Worm (Caenorhabditis elegans) whole organism, young adult: ENCODE data around the gene F41G3.21.

Source experiments
- B0261.1 ChIP-seq: sonication (generic microtip); optimal IDR thresholded peaks from 2 replicates; lab custom pipeline; 2016; ENCODE audit warnings: mild to moderate bottlenecking, missing genetic modification characterization, moderate library complexity, missing compliant biosample characterization
- D2030.7 ChIP-seq: fragments of 200-800 bp; sonication (Bioruptor generic); IDR thresholded peaks from 2 replicates; pipeline ENCODE4 v1.3.6; 2022; ENCODE audit warnings: missing genetic modification reagents, missing genetic modification characterization, missing compliant biosample characterization
- F10E7.11 ChIP-seq: sonication (generic microtip); optimal IDR thresholded peaks from 2 replicates; lab custom pipeline; 2017; ENCODE audit warnings: mild to moderate bottlenecking, missing genetic modification characterization, moderate library complexity, missing compliant biosample characterization
- F39B2.1 ChIP-seq: fragments of 200-800 bp; sonication (Bioruptor generic); IDR thresholded peaks from 2 replicates; pipeline ENCODE4 v1.3.6; 2022; ENCODE audit warnings: missing genetic modification reagents, missing genetic modification characterization, missing compliant biosample characterization
- F49E8.2 ChIP-seq: sonication (generic microtip); optimal IDR thresholded peaks from 3 replicates; lab custom pipeline; 2017; ENCODE audit warnings: missing genetic modification characterization, mild to moderate bottlenecking, missing compliant biosample characterization, antibody characterized with exemption, moderate library complexity; ENCODE audit not compliant: insufficient read depth
- F57A8.1 ChIP-seq: fragments of 200-800 bp; sonication (Bioruptor generic); optimal IDR thresholded peaks from 2 replicates; lab custom pipeline; 2018; ENCODE audit warnings: mild to moderate bottlenecking, missing genetic modification characterization, moderate library complexity, missing compliant biosample characterization
- F57C9.4 ChIP-seq: sonication (generic microtip); optimal IDR thresholded peaks from 2 replicates; lab custom pipeline; 2017; ENCODE audit warnings: mild to moderate bottlenecking, missing genetic modification characterization, missing compliant biosample characterization
- T26A5.8 ChIP-seq: sonication (generic microtip); optimal IDR thresholded peaks from 2 replicates; lab custom pipeline; 2016; ENCODE audit warnings: missing genetic modification characterization, missing compliant biosample characterization
- Y56A3A.18 ChIP-seq: fragments of 200-800 bp; sonication (Bioruptor generic); IDR thresholded peaks from 2 replicates; pipeline ENCODE4 v1.3.6; 2022; ENCODE audit warnings: missing genetic modification reagents, missing genetic modification characterization, missing compliant biosample characterization
- Y67H2A.10 ChIP-seq: fragments of 200-800 bp; sonication (Bioruptor generic); conservative IDR thresholded peaks from 2 replicates; pipeline ENCODE4 v1.3.6; 2022; ENCODE audit warnings: missing genetic modification reagents, missing genetic modification characterization, missing compliant biosample characterization
- Y79H2A.3 ChIP-seq: fragments of 200-800 bp; sonication (Bioruptor generic); conservative IDR thresholded peaks from 2 replicates; pipeline ENCODE4 v1.3.6; 2022; ENCODE audit warnings: missing genetic modification reagents, missing genetic modification characterization, missing compliant biosample characterization
- Y95B8A.8 ChIP-seq: fragments of 200-800 bp; sonication (Bioruptor generic); IDR thresholded peaks from 2 replicates; pipeline ENCODE4 v1.3.6; 2022; ENCODE audit warnings: missing genetic modification reagents, missing genetic modification characterization, missing compliant biosample characterization
- akir-1 ChIP-seq: fragments of 200-800 bp; sonication (Bioruptor generic); optimal IDR thresholded peaks from 2 replicates; lab custom pipeline; 2018; ENCODE audit warnings: mild to moderate bottlenecking, missing genetic modification characterization, moderate library complexity, missing compliant biosample characterization
- aptf-3 ChIP-seq: fragments of 200-800 bp; sonication (Bioruptor generic); IDR thresholded peaks from 2 replicates; pipeline ENCODE4 v1.3.6; 2022; ENCODE audit warnings: missing genetic modification characterization, missing compliant biosample characterization
- attf-5 ChIP-seq: fragments of 200-800 bp; sonication (Bioruptor generic); optimal IDR thresholded peaks from 2 replicates; lab custom pipeline; 2018; ENCODE audit warnings: mild to moderate bottlenecking, missing genetic modification characterization, missing compliant biosample characterization
- ccch-3 ChIP-seq: fragments of 200-800 bp; sonication (Bioruptor generic); optimal IDR thresholded peaks from 2 replicates; lab custom pipeline; 2018; ENCODE audit warnings: mild to moderate bottlenecking, missing genetic modification characterization, missing compliant biosample characterization
- ceh-91 ChIP-seq: fragments of 200-800 bp; sonication (Bioruptor generic); IDR thresholded peaks from 2 replicates; pipeline ENCODE4 v1.3.6; 2022; ENCODE audit warnings: missing genetic modification reagents, missing genetic modification characterization, missing compliant biosample characterization
- dox-1 ChIP-seq: fragments of 200-800 bp; sonication (Bioruptor generic); IDR thresholded peaks from 2 replicates; pipeline ENCODE4 v1.3.6; 2022; ENCODE audit warnings: missing genetic modification reagents, missing genetic modification characterization, missing compliant biosample characterization
- dpff-1 ChIP-seq: sonication (generic microtip); optimal IDR thresholded peaks from 2 replicates; lab custom pipeline; 2017; ENCODE audit warnings: mild to moderate bottlenecking, missing genetic modification characterization, missing compliant biosample characterization
- egl-18 ChIP-seq: fragments of 200-800 bp; sonication (Bioruptor generic); IDR thresholded peaks from 2 replicates; pipeline ENCODE4 v1.3.6; 2022; ENCODE audit warnings: missing genetic modification reagents, missing genetic modification characterization, missing compliant biosample characterization
- egrh-3 ChIP-seq: fragments of 200-800 bp; sonication (Bioruptor generic); IDR thresholded peaks from 2 replicates; pipeline ENCODE4 v1.3.6; 2022; ENCODE audit warnings: missing genetic modification reagents, missing genetic modification characterization, missing compliant biosample characterization
- ekl-4 ChIP-seq: fragments of 200-800 bp; sonication (Bioruptor generic); IDR thresholded peaks from 2 replicates; pipeline ENCODE4 v1.3.6; 2022; ENCODE audit warnings: missing genetic modification reagents, missing genetic modification characterization, missing compliant biosample characterization
- gei-17 ChIP-seq: fragments of 200-800 bp; sonication (Bioruptor generic); optimal IDR thresholded peaks from 2 replicates; lab custom pipeline; 2018; ENCODE audit warnings: mild to moderate bottlenecking, missing genetic modification characterization, missing compliant biosample characterization
- him-1 ChIP-seq: sonication (generic microtip); optimal IDR thresholded peaks from 2 replicates; lab custom pipeline; 2016; ENCODE audit warnings: missing genotype, missing genetic modification reagents, missing genetic modification characterization, missing compliant biosample characterization
- hmg-1.2 ChIP-seq: fragments of 200-800 bp; sonication (Bioruptor generic); IDR thresholded peaks from 2 replicates; pipeline ENCODE4 v1.3.6; 2022; ENCODE audit warnings: missing genetic modification reagents, missing genetic modification characterization, missing compliant biosample characterization
- hmg-20 ChIP-seq: fragments of 200-800 bp; sonication (Bioruptor generic); IDR thresholded peaks from 2 replicates; pipeline ENCODE4 v1.3.6; 2022; ENCODE audit warnings: missing genetic modification reagents, missing genetic modification characterization, missing compliant biosample characterization
- hrde-1 ChIP-seq: sonication (generic microtip); optimal IDR thresholded peaks from 2 replicates; lab custom pipeline; 2016; ENCODE audit warnings: missing genetic modification characterization, mild to moderate bottlenecking, missing compliant biosample characterization, moderate library complexity, missing genotype, missing genetic modification reagents, borderline replicate concordance
- hsf-1 ChIP-seq: fragments of 200-800 bp; sonication (Bioruptor generic); IDR thresholded peaks from 2 replicates; pipeline ENCODE4 v1.3.6; 2022; ENCODE audit warnings: missing genetic modification reagents, missing genetic modification characterization, missing compliant biosample characterization
- lag-1 ChIP-seq: fragments of 200-800 bp; sonication (Bioruptor generic); IDR thresholded peaks from 2 replicates; pipeline ENCODE4 v1.3.6; 2022; ENCODE audit warnings: missing genetic modification reagents, missing genetic modification characterization, missing compliant biosample characterization
- lin-26 ChIP-seq: fragments of 200-800 bp; sonication (Bioruptor generic); IDR thresholded peaks from 2 replicates; pipeline ENCODE4 v1.3.6; 2022; ENCODE audit warnings: missing genetic modification reagents, missing genetic modification characterization, missing compliant biosample characterization
- lsl-1 ChIP-seq: fragments of 200-800 bp; sonication (Bioruptor generic); optimal IDR thresholded peaks from 2 replicates; lab custom pipeline; 2018; ENCODE audit warnings: mild to moderate bottlenecking, missing genetic modification characterization, moderate library complexity, missing compliant biosample characterization
- madf-10 ChIP-seq: sonication (generic microtip); optimal IDR thresholded peaks from 2 replicates; lab custom pipeline; 2016; ENCODE audit warnings: mild to moderate bottlenecking, missing genetic modification characterization, missing compliant biosample characterization
- madf-3 ChIP-seq: fragments of 200-800 bp; sonication (Bioruptor generic); IDR thresholded peaks from 2 replicates; pipeline ENCODE4 v1.3.6; 2022; ENCODE audit warnings: missing genetic modification reagents, missing genetic modification characterization, missing compliant biosample characterization
- mcd-1 ChIP-seq: fragments of 200-800 bp; sonication (Bioruptor generic); IDR thresholded peaks from 2 replicates; pipeline ENCODE4 v1.3.6; 2022; ENCODE audit warnings: missing genetic modification reagents, missing genetic modification characterization, missing compliant biosample characterization
- mes-4 ChIP-seq: sonication (generic microtip); optimal IDR thresholded peaks from 2 replicates; lab custom pipeline; 2016; ENCODE audit warnings: missing genotype, missing genetic modification characterization, missing compliant biosample characterization
- mxl-1 ChIP-seq: sonication (generic microtip); optimal IDR thresholded peaks from 2 replicates; lab custom pipeline; 2016; ENCODE audit warnings: missing genetic modification characterization, missing compliant biosample characterization
- nfya-1 ChIP-seq: sonication (generic microtip); optimal IDR thresholded peaks from 2 replicates; lab custom pipeline; 2017; ENCODE audit warnings: antibody characterized with exemption, missing compliant biosample characterization, missing genetic modification characterization, borderline replicate concordance; ENCODE audit not compliant: insufficient read depth
- nhr-80 ChIP-seq: sonication (generic microtip); optimal IDR thresholded peaks from 2 replicates; lab custom pipeline; 2016; ENCODE audit warnings: missing genetic modification characterization, missing compliant biosample characterization
- pbrm-1 ChIP-seq: fragments of 200-800 bp; sonication (Bioruptor generic); IDR thresholded peaks from 2 replicates; pipeline ENCODE4 v1.3.6; 2022; ENCODE audit warnings: missing genetic modification reagents, missing genetic modification characterization, missing compliant biosample characterization
- pha-4 ChIP-seq: fragments of 150-350 bp; sonication (generic microtip); optimal IDR thresholded peaks from 2 replicates; lab custom pipeline; 2014; ENCODE audit warnings: missing biosample characterization, missing genetic modification reagents, missing genetic modification characterization
- repo-1 ChIP-seq: sonication (generic microtip); optimal IDR thresholded peaks from 2 replicates; lab custom pipeline; 2017; ENCODE audit warnings: mild to moderate bottlenecking, missing genetic modification characterization, missing compliant biosample characterization
- rpc-1 ChIP-seq, 2 experiments: fragments of 150-350 bp in 1 of 2; sonication (generic microtip) in 1 of 2; optimal IDR thresholded peaks; 2 replicates each; lab custom pipeline; 2014 to 2018; ENCODE audit warnings: missing biosample characterization in 1 of 2, missing genetic modification characterization in 1 of 2, missing genetic modification reagents in 1 of 2, missing genotype in 1 of 2
- sdz-38 ChIP-seq: sonication (generic microtip); optimal IDR thresholded peaks from 2 replicates; lab custom pipeline; 2016; ENCODE audit warnings: missing genotype, missing genetic modification characterization, missing compliant biosample characterization
- snpc-1.3 ChIP-seq: sonication (generic microtip); optimal IDR thresholded peaks from 2 replicates; lab custom pipeline; 2017; ENCODE audit warnings: missing genetic modification characterization, mild to moderate bottlenecking, missing compliant biosample characterization, antibody characterized with exemption, moderate library complexity, missing genotype, missing genetic modification reagents; ENCODE audit not compliant: insufficient read depth
- somi-1 ChIP-seq: fragments of 200-800 bp; sonication (Bioruptor generic); optimal IDR thresholded peaks from 2 replicates; lab custom pipeline; 2018; ENCODE audit warnings: mild to moderate bottlenecking, missing genetic modification characterization, missing compliant biosample characterization
- unc-130 ChIP-seq: sonication (generic microtip); optimal IDR thresholded peaks from 2 replicates; lab custom pipeline; 2016; ENCODE audit warnings: missing genetic modification reagents, missing genetic modification characterization, missing compliant biosample characterization
- xnd-1 ChIP-seq: sonication (generic microtip); optimal IDR thresholded peaks from 2 replicates; lab custom pipeline; 2016; ENCODE audit warnings: missing genotype, missing genetic modification reagents, missing genetic modification characterization, missing compliant biosample characterization
- ztf-18 ChIP-seq: sonication (generic microtip); optimal IDR thresholded peaks from 2 replicates; lab custom pipeline; 2016; ENCODE audit warnings: missing genotype, mild to moderate bottlenecking, missing genetic modification characterization, missing compliant biosample characterization
- ztf-26 ChIP-seq: sonication (generic microtip); optimal IDR thresholded peaks from 2 replicates; lab custom pipeline; 2017; ENCODE audit warnings: missing genetic modification characterization, missing compliant biosample characterization

Gene F41G3.21

DNA sequence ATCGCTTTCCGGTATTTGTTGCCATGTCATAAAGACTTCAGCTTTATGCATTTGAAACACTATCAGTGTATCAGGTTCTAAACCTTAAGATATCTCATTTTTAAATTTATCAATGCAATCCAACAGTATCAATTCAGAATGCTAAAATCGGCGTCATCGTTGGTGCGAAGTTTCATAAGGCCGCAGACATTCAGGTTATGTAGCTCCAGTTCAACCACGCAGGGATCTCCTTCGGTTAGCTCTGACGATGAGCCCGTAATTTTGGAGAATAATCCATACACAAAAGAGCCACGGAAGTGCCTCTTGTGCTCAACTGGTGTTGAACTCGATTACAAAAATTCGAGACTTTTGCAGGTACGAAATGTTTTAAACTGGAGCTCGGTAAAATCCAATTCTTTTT is 16.7 kb downstream of the F41G3.21 start, which contains the start of gene mrps-18.C:
Gene mrps-18.C, plus strand, starts transcription at position 138 of the 400 bp plus-strand sequence.
- no peak for TF ChIP-seq him-1
- no peak for TF ChIP-seq ceh-91 (GFP tag; lab: Robert Waterston, UW)
- no peak for TF ChIP-seq mes-4 (tag; lab: Kevin White, UChicago)
- TF ChIP-seq egrh-3: no peak
- TF ChIP-seq ekl-4 (GFP tag; lab: Robert Waterston, UW): peak; percentile 56
- TF ChIP-seq attf-5: no peak
- no peak for TF ChIP-seq nhr-80 (tag; lab: Kevin White, UChicago)
- no peak for TF ChIP-seq sdz-38 (tag; lab: Kevin White, UChicago)
- TF ChIP-seq rpc-1 (optimal IDR thresholded peaks at IDR 0.05; lab: Kevin White, UChicago): no peak
- no peak for TF ChIP-seq rpc-1 (tag; optimal IDR thresholded peaks at IDR 0.05; lab: Kevin White, UChicago)
- no peak for TF ChIP-seq pbrm-1 (GFP tag; lab: Robert Waterston, UW)
- no peak for TF ChIP-seq snpc-1.3 (tag; lab: Kevin White, UChicago)
- TF ChIP-seq Y95B8A.8 (GFP tag; lab: Robert Waterston, UW): no peak
- TF ChIP-seq nfya-1: no peak
- no peak for TF ChIP-seq gei-17 (GFP tag; lab: Kevin White, UChicago)
- 0 out of 2 replicates have a peak, but pooled peaks have one; percentile 15 for TF ChIP-seq hmg-1.2 (GFP tag; lab: Robert Waterston, UW)
- no peak for TF ChIP-seq dox-1 (GFP tag; lab: Robert Waterston, UW)
- no peak for TF ChIP-seq T26A5.8
- no peak for TF ChIP-seq D2030.7 (GFP tag; lab: Robert Waterston, UW)
- no peak for TF ChIP-seq dpff-1 (tag; lab: Kevin White, UChicago)
- TF ChIP-seq egl-18 (GFP tag; lab: Robert Waterston, UW): no peak
- TF ChIP-seq F10E7.11 (tag; lab: Kevin White, UChicago): no peak
- TF ChIP-seq lag-1: no peak
- peak; percentile 36 for TF ChIP-seq repo-1
- TF ChIP-seq F49E8.2 (tag; lab: Kevin White, UChicago): no peak
- no peak for TF ChIP-seq Y67H2A.10
- TF ChIP-seq lsl-1 (GFP tag; lab: Kevin White, UChicago): no peak
- no peak for TF ChIP-seq pha-4
- no peak for TF ChIP-seq F57A8.1 (GFP tag; lab: Kevin White, UChicago)
- no peak for TF ChIP-seq Y56A3A.18 (GFP tag; lab: Robert Waterston, UW)
- 0 out of 2 replicates have a peak, but pooled peaks have one; percentile 27 for TF ChIP-seq hsf-1
- TF ChIP-seq F39B2.1 (GFP tag; lab: Robert Waterston, UW): no peak
- no peak for TF ChIP-seq madf-10 (tag; lab: Kevin White, UChicago)
- TF ChIP-seq hmg-20 (GFP tag; lab: Robert Waterston, UW): 0 out of 2 replicates have a peak, but pooled peaks have one; percentile 3
- no peak for TF ChIP-seq B0261.1 (tag; lab: Kevin White, UChicago)
- no peak for TF ChIP-seq xnd-1 (tag; lab: Kevin White, UChicago)
- TF ChIP-seq mxl-1: no peak
- TF ChIP-seq ccch-3 (GFP tag; lab: Kevin White, UChicago): no peak
- TF ChIP-seq ztf-26: no peak
- 0 out of 2 replicates have a peak, but pooled peaks have one; percentile 7 for TF ChIP-seq madf-3
- TF ChIP-seq Y79H2A.3 (GFP tag; lab: Robert Waterston, UW): no peak
- TF ChIP-seq ztf-18: no peak
- TF ChIP-seq mcd-1 (GFP tag; lab: Robert Waterston, UW): 0 out of 2 replicates have a peak, but pooled peaks have one; percentile 30
- TF ChIP-seq F57C9.4 (tag; lab: Kevin White, UChicago): no peak
- TF ChIP-seq unc-130: no peak
- TF ChIP-seq akir-1 (GFP tag; lab: Kevin White, UChicago): no peak
- no peak for TF ChIP-seq somi-1 (GFP tag; lab: Kevin White, UChicago)
- TF ChIP-seq lin-26 (GFP tag; lab: Robert Waterston, UW): no peak
- no peak for TF ChIP-seq hrde-1 (tag; lab: Kevin White, UChicago)
- TF ChIP-seq aptf-3: no peak
